Worm (Caenorhabditis elegans) whole organism, L4 larva: ENCODE data around the gene puf-9.

Experiments used
- Y5F2A.4 ChIP-seq: fragments of 200-800 bp; sonication (Bioruptor generic); optimal IDR thresholded peaks from 2 replicates; lab custom pipeline; 2018; ENCODE audit warnings: mild to moderate bottlenecking, missing genetic modification characterization, missing compliant biosample characterization
- Y75B8A.6 ChIP-seq: fragments of 200-800 bp; sonication (Bioruptor generic); IDR thresholded peaks from 2 replicates; pipeline ENCODE4 v1.3.6; 2022; ENCODE audit warnings: missing genetic modification reagents, missing genetic modification characterization, missing compliant biosample characterization
- ces-1 ChIP-seq: fragments of 150-350 bp; sonication (generic microtip); optimal IDR thresholded peaks from 4 replicates; lab custom pipeline; 2014; ENCODE audit warnings: missing biosample characterization, missing genetic modification reagents, missing genetic modification characterization
- lin-39 ChIP-seq: fragments of 150-350 bp; optimal IDR thresholded peaks from 2 replicates; lab custom pipeline; 2014; ENCODE audit warnings: missing biosample characterization, missing genetic modification reagents, missing genetic modification characterization
- nhr-25 ChIP-seq: sonication (generic microtip); optimal IDR thresholded peaks from 2 replicates; lab custom pipeline; 2017; ENCODE audit warnings: missing genetic modification characterization, mild to moderate bottlenecking, missing compliant biosample characterization, antibody characterized with exemption, moderate library complexity, borderline replicate concordance; ENCODE audit not compliant: insufficient read depth
- nhr-42 ChIP-seq: fragments of 200-800 bp; sonication (Bioruptor generic); IDR thresholded peaks from 2 replicates; pipeline ENCODE4 v1.3.6; 2022; ENCODE audit warnings: missing genetic modification characterization, missing compliant biosample characterization
- skn-1 ChIP-seq: fragments of 150-350 bp; optimal IDR thresholded peaks from 2 replicates; lab custom pipeline; 2014; ENCODE audit warnings: missing biosample characterization, missing genetic modification characterization
- snpc-4 ChIP-seq: fragments of 150-350 bp; optimal IDR thresholded peaks from 2 replicates; lab custom pipeline; 2014; ENCODE audit warnings: missing biosample characterization, missing genetic modification characterization
- spr-3 ChIP-seq: fragments of 200-800 bp; sonication (Bioruptor generic); optimal IDR thresholded peaks from 2 replicates; lab custom pipeline; 2018; ENCODE audit warnings: mild to moderate bottlenecking, missing genetic modification characterization, missing compliant biosample characterization
- unc-130 ChIP-seq: sonication (generic microtip); optimal IDR thresholded peaks from 2 replicates; lab custom pipeline; 2016; ENCODE audit warnings: missing genetic modification reagents, missing genetic modification characterization, missing compliant biosample characterization
- unc-62 ChIP-seq, 3 experiments: fragments of 150-350 bp in 1 of 3; sonication (generic microtip); optimal IDR thresholded peaks in 2 of 3; peaks in 1 of 3; 1 replicate in 1 of 3; 2 replicates in 2 of 3; lab custom pipeline; 2014 to 2017; ENCODE audit warnings: missing biosample characterization in 3 of 3, missing genetic modification characterization in 3 of 3, missing genetic modification reagents in 3 of 3, missing genotype in 1 of 3

DNA sequence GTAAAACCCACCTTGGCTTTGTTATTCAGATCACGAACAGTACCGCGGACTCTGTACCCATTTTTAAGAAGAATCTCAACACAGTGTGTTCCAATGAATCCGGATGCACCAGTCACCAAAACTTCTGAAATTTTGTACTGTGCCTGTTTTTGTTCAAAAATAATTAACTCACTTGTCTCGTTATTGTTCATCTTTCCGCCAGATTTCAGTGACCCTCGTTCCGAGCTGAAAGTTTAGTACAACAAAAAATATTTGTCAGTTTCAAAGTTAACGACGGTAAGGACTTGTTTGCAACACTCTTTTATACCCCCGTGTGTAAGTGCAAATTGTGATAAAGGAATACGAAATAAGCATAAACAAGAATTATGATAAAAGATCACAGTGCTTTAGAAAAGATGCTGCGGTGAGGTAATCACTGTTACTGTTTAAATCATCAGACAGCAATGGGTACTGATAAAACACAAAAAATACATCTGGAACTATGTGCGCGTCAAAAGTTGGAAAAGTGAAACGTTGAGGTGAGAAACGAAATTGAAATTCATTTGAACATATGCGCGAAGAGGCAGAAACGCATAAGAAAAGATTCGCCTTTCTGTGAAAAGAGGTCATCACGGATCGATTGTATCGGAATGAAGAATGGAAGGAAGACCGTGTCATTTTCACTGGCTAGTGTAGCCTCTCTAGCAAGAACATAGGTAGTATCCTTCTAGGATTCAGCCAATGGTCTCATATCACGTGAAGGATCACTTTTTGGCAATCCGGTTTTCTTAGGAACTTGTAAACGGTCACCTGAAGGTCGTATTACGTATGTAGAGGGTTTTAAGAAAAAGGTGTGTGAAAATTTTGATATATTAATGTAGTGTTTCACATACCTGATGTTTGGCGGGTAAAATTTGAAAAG, 6.6 kb upstream of the puf-9 start, which contains the start of gene F13D11.4:
- TF ChIP-seq nhr-42 (GFP tag; lab: Robert Waterston, UW): no peak
- TF ChIP-seq nhr-25: no peak
- TF ChIP-seq skn-1 (tag; lab: Kevin White, UChicago): no peak
- no peak for TF ChIP-seq unc-130 (GFP tag; lab: Kevin White, UChicago)
- TF ChIP-seq snpc-4: no peak
- no peak for TF ChIP-seq Y5F2A.4
- TF ChIP-seq Y75B8A.6 (GFP tag; lab: Robert Waterston, UW): no peak
- no peak for TF ChIP-seq ces-1 (GFP tag; lab: Kevin White, UChicago)
- TF ChIP-seq lin-39 (tag; lab: Kevin White, UChicago): no peak
- TF ChIP-seq spr-3 (GFP tag; lab: Kevin White, UChicago): no peak
- peak in 1 of 2 experiments; percentile 80 for TF ChIP-seq unc-62 (GFP tag; optimal IDR thresholded peaks at IDR 0.05 in 1 of 2; lab: Kevin White, UChicago)
- TF ChIP-seq unc-62 (tag; optimal IDR thresholded peaks at IDR 0.05; lab: Kevin White, UChicago): no peak
